Worm (Caenorhabditis elegans): ENCODE measurements around the gene spig-6.
"Not testable (repeated sequence)": the region's sequence is repeated elsewhere in the genome, so short reads cannot be mapped to it uniquely, and the experiment has no call there.

spig-6 gene

ce11 chrV:16488172-16488571 lies 6.8 kb downstream of the spig-6 start, which contains the start of gene sqst-4:
Gene sqst-4, plus strand, starts transcription at chrV:16488472.
- TF ChIP-seq med-1 (GFP tag; optimal IDR thresholded peaks at IDR 0.05; ENCODE audit: insufficient read depth): no peak
- no peak for TF ChIP-seq ztf-23 (GFP tag; IDR thresholded peaks at IDR 0.05)
- no peak for TF ChIP-seq klf-2 (GFP tag; conservative IDR thresholded peaks at IDR 0.05)
- TF ChIP-seq flt-1 (GFP tag; IDR thresholded peaks at IDR 0.05): no peak
- TF ChIP-seq tab-1 (GFP tag; IDR thresholded peaks at IDR 0.05): no peak
- no peak for TF ChIP-seq ztf-29 (GFP tag; IDR thresholded peaks at IDR 0.05)
- no peak for TF ChIP-seq ref-1 (GFP tag; conservative IDR thresholded peaks at IDR 0.05)
- no peak for TF ChIP-seq T22C8.4 (GFP tag; IDR thresholded peaks at IDR 0.05)

ce11 chrV:16494359-16494758 lies 13.0 kb downstream of the spig-6 start, which contains the start of gene comt-2:
Gene comt-2, minus strand, starts transcription at chrV:16494489.
- TF ChIP-seq cog-1 (tag; optimal IDR thresholded peaks at IDR 0.05): no peak
- TF ChIP-seq ztf-29 (GFP tag; IDR thresholded peaks at IDR 0.05): no peak
- TF ChIP-seq T22C8.4 (GFP tag; IDR thresholded peaks at IDR 0.05): no peak

- no peak for TF ChIP-seq tab-1 (GFP tag; IDR thresholded peaks at IDR 0.05)
- TF ChIP-seq ztf-29 (GFP tag; IDR thresholded peaks at IDR 0.05): no peak
- TF ChIP-seq klf-2 (GFP tag; conservative IDR thresholded peaks at IDR 0.05): no peak
- no peak for TF ChIP-seq flt-1 (GFP tag; IDR thresholded peaks at IDR 0.05)
- no peak for TF ChIP-seq T22C8.4 (GFP tag; IDR thresholded peaks at IDR 0.05)
- no peak for TF ChIP-seq cog-1 (tag; optimal IDR thresholded peaks at IDR 0.05)
- TF ChIP-seq ref-1 (GFP tag; conservative IDR thresholded peaks at IDR 0.05): no peak
- TF ChIP-seq med-1 (GFP tag; optimal IDR thresholded peaks at IDR 0.05; ENCODE audit: insufficient read depth): no peak
- no peak for TF ChIP-seq ztf-23 (GFP tag; IDR thresholded peaks at IDR 0.05)
Observed at ce11 chrV:16497504-16497903, 16.1 kb downstream of the spig-6 start, which contains the start of gene srh-136. Gene srh-136, minus strand, starts transcription at chrV:16497596.

- no peak for TF ChIP-seq ztf-29 (GFP tag; IDR thresholded peaks at IDR 0.05)
- TF ChIP-seq ref-1 (GFP tag; conservative IDR thresholded peaks at IDR 0.05): no peak
- TF ChIP-seq med-1 (GFP tag; optimal IDR thresholded peaks at IDR 0.05; ENCODE audit: insufficient read depth): no peak
- TF ChIP-seq tab-1 (GFP tag; IDR thresholded peaks at IDR 0.05): no peak
- no peak for TF ChIP-seq T22C8.4 (GFP tag; IDR thresholded peaks at IDR 0.05)
- TF ChIP-seq cog-1 (tag; optimal IDR thresholded peaks at IDR 0.05): no peak
- TF ChIP-seq ztf-23 (GFP tag; IDR thresholded peaks at IDR 0.05): no peak
- no peak for TF ChIP-seq klf-2 (GFP tag; conservative IDR thresholded peaks at IDR 0.05)
- no peak for TF ChIP-seq flt-1 (GFP tag; IDR thresholded peaks at IDR 0.05)
Observed at ce11 chrV:16499006-16499405, 17.6 kb downstream of the spig-6 start, which contains the start of gene F36D3.1. Gene F36D3.1, plus strand, starts transcription at chrV:16499352.

ce11 chrV:16503164-16503563 lies 21.8 kb downstream of the spig-6 start, which contains the start of gene F36D3.14:
Gene F36D3.14, minus strand, starts transcription at chrV:16503264.
- TF ChIP-seq tab-1 (GFP tag; IDR thresholded peaks at IDR 0.05) (no peak), ztf-23 (GFP tag; IDR thresholded peaks at IDR 0.05) (no peak), ztf-29 (GFP tag; IDR thresholded peaks at IDR 0.05) (no peak), cog-1 (tag; optimal IDR thresholded peaks at IDR 0.05) (no peak), flt-1 (GFP tag; IDR thresholded peaks at IDR 0.05) (no peak), ref-1 (GFP tag; conservative IDR thresholded peaks at IDR 0.05) (no peak), med-1 (GFP tag; optimal IDR thresholded peaks at IDR 0.05; ENCODE audit: insufficient read depth) (no peak), T22C8.4 (GFP tag; IDR thresholded peaks at IDR 0.05) (no peak), klf-2 (GFP tag; conservative IDR thresholded peaks at IDR 0.05) (no peak)

ce11 chrV:16505828-16506227 lies 24.4 kb downstream of the spig-6 start, which contains the start of gene nhr-54:
Gene nhr-54, minus strand, starts transcription at chrV:16505928.
- TF ChIP-seq ref-1 (GFP tag; conservative IDR thresholded peaks at IDR 0.05): no peak
- no peak for TF ChIP-seq tab-1 (GFP tag; IDR thresholded peaks at IDR 0.05)

- TF ChIP-seq flt-1 (GFP tag; IDR thresholded peaks at IDR 0.05) (no peak), ref-1 (GFP tag; conservative IDR thresholded peaks at IDR 0.05) (no peak), klf-2 (GFP tag; conservative IDR thresholded peaks at IDR 0.05) (no peak), T22C8.4 (GFP tag; IDR thresholded peaks at IDR 0.05) (no peak), cog-1 (tag; optimal IDR thresholded peaks at IDR 0.05) (no peak), ztf-23 (GFP tag; IDR thresholded peaks at IDR 0.05) (no peak), tab-1 (GFP tag; IDR thresholded peaks at IDR 0.05) (no peak), med-1 (GFP tag; optimal IDR thresholded peaks at IDR 0.05; ENCODE audit: insufficient read depth) (no peak), ztf-29 (GFP tag; IDR thresholded peaks at IDR 0.05) (no peak)
Observed at ce11 chrV:16506650-16507049, 25.3 kb downstream of the spig-6 start.

ce11 chrV:16508667-16509066 lies 27.3 kb downstream of the spig-6 start, which contains the start of gene srr-3:
Gene srr-3, minus strand, starts transcription at chrV:16508767.
- TF ChIP-seq ref-1 (GFP tag; conservative IDR thresholded peaks at IDR 0.05) (no peak), cog-1 (tag; optimal IDR thresholded peaks at IDR 0.05) (no peak), ztf-29 (GFP tag; IDR thresholded peaks at IDR 0.05) (no peak), med-1 (GFP tag; optimal IDR thresholded peaks at IDR 0.05; ENCODE audit: insufficient read depth) (no peak), ztf-23 (GFP tag; IDR thresholded peaks at IDR 0.05) (no peak), tab-1 (GFP tag; IDR thresholded peaks at IDR 0.05) (no peak), klf-2 (GFP tag; conservative IDR thresholded peaks at IDR 0.05) (no peak), T22C8.4 (GFP tag; IDR thresholded peaks at IDR 0.05) (no peak), flt-1 (GFP tag; IDR thresholded peaks at IDR 0.05) (no peak)

- TF ChIP-seq ztf-29 (GFP tag; IDR thresholded peaks at IDR 0.05); ref-1 (GFP tag; conservative IDR thresholded peaks at IDR 0.05); flt-1 (GFP tag; IDR thresholded peaks at IDR 0.05): not testable (repeated sequence)
Observed at ce11 chrV:16515140-16515539, 33.8 kb downstream of the spig-6 start, which contains the start of gene F36D3.5. Gene F36D3.5, minus strand, starts transcription at chrV:16515240.

ce11 chrV:16517619-16518018 lies 36.2 kb downstream of the spig-6 start, which contains the start of gene F36D3.4:
Gene F36D3.4, minus strand, starts transcription at chrV:16517719.
- TF ChIP-seq flt-1 (GFP tag; IDR thresholded peaks at IDR 0.05) (no peak), med-1 (GFP tag; optimal IDR thresholded peaks at IDR 0.05; ENCODE audit: insufficient read depth) (no peak), ztf-23 (GFP tag; IDR thresholded peaks at IDR 0.05) (no peak), cog-1 (tag; optimal IDR thresholded peaks at IDR 0.05) (no peak), ztf-29 (GFP tag; IDR thresholded peaks at IDR 0.05) (no peak), T22C8.4 (GFP tag; IDR thresholded peaks at IDR 0.05) (no peak), tab-1 (GFP tag; IDR thresholded peaks at IDR 0.05) (no peak), klf-2 (GFP tag; conservative IDR thresholded peaks at IDR 0.05) (no peak), ref-1 (GFP tag; conservative IDR thresholded peaks at IDR 0.05) (no peak)

Data from whole organism, midembryonic.